Worm (Caenorhabditis elegans) whole organism, early embryonic: Measurements from ENCODE around the gene T24C4.10.

Experiments used
- B0310.2 ChIP-seq: sonication (generic microtip); optimal IDR thresholded peaks from 2 replicates; lab custom pipeline; 2016; ENCODE audit warnings: mild to moderate bottlenecking, missing genetic modification characterization, missing compliant biosample characterization
- aly-1 ChIP-seq: sonication (generic microtip); optimal IDR thresholded peaks from 2 replicates; lab custom pipeline; 2016; ENCODE audit warnings: missing genetic modification characterization, missing compliant biosample characterization
- ama-1 ChIP-seq: fragments of 150-350 bp; optimal IDR thresholded peaks from 2 replicates; lab custom pipeline; 2014
- ceh-36 ChIP-seq: sonication (generic microtip); optimal IDR thresholded peaks from 2 replicates; lab custom pipeline; 2016; ENCODE audit warnings: missing genetic modification characterization, inconsistent platforms, missing compliant biosample characterization
- ets-7 ChIP-seq: sonication (generic microtip); optimal IDR thresholded peaks from 2 replicates; lab custom pipeline; 2016; ENCODE audit warnings: missing genotype, missing genetic modification characterization, missing compliant biosample characterization
- hmg-4 ChIP-seq: fragments of 200-800 bp; sonication (Bioruptor generic); optimal IDR thresholded peaks from 2 replicates; lab custom pipeline; 2018; ENCODE audit warnings: mild to moderate bottlenecking, missing genetic modification characterization, missing compliant biosample characterization
- tbx-11 ChIP-seq: fragments of 200-800 bp; sonication (Bioruptor generic); IDR thresholded peaks from 2 replicates; pipeline ENCODE4 v1.3.6; 2022; ENCODE audit warnings: missing genetic modification characterization, missing compliant biosample characterization
- tbx-37 ChIP-seq: fragments of 200-800 bp; sonication (Bioruptor generic); conservative IDR thresholded peaks from 2 replicates; pipeline ENCODE4 v1.3.6; 2022; ENCODE audit warnings: missing genetic modification reagents, missing genetic modification characterization, missing compliant biosample characterization

DNA sequence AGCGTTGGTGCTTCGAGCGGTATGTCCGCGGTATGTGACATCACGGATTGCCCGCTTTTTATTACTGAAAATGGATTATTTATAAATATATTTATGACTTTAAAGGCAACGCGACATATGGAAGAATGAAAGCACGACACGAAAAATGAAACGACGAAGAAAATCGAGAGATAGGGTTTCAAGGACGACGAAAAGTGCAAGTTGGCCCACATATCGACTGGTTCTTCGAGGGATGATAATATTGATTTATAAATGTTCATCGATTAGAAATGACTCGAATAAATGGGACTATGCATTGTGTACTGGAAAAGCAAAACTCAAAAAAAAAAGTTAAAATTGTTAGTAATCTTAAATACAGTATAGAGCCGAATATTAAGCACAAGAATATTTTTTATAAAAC lies 4.3 kb downstream of the T24C4.10 start, which contains the start of gene zer-1:
- TF ChIP-seq B0310.2 (no peak), tbx-11 (no peak), ceh-36 (tag; lab: Kevin White, UChicago) (no peak), tbx-37 (GFP tag; lab: Robert Waterston, UW) (no peak), aly-1 (no peak), ets-7 (tag; lab: Kevin White, UChicago) (no peak), ama-1 (lab: Kevin White, UChicago) (no peak), hmg-4 (GFP tag; lab: Kevin White, UChicago) (no peak)
